Worm (Caenorhabditis elegans) whole organism, late embryonic: ENCODE measurements around the gene mtcu-2.

Experiments
- ceh-34 ChIP-seq: sonication (generic microtip); optimal IDR thresholded peaks from 2 replicates; lab custom pipeline; 2016; ENCODE audit warnings: mild to moderate bottlenecking, missing genetic modification characterization, missing compliant biosample characterization
- fkh-10 ChIP-seq: fragments of 150-350 bp; optimal IDR thresholded peaks from 2 replicates; lab custom pipeline; 2014; ENCODE audit warnings: missing biosample characterization, missing genetic modification reagents, missing genetic modification characterization
- gmeb-2 ChIP-seq: sonication (generic microtip); optimal IDR thresholded peaks from 2 replicates; lab custom pipeline; 2016; ENCODE audit warnings: missing genetic modification characterization, inconsistent platforms, missing compliant biosample characterization
- hlh-8 ChIP-seq: sonication (generic microtip); optimal IDR thresholded peaks from 2 replicates; lab custom pipeline; 2016; ENCODE audit warnings: missing genotype, missing genetic modification characterization, missing compliant biosample characterization
- sox-4 ChIP-seq: sonication (generic microtip); optimal IDR thresholded peaks from 2 replicates; lab custom pipeline; 2017; ENCODE audit warnings: mild to moderate bottlenecking, missing genetic modification characterization, inconsistent platforms, missing compliant biosample characterization
- syd-9 ChIP-seq: sonication (generic microtip); optimal IDR thresholded peaks from 2 replicates; lab custom pipeline; 2016; ENCODE audit warnings: mild to moderate bottlenecking, missing genetic modification characterization, moderate library complexity, missing compliant biosample characterization

ce11 chrII:10075794-10076193, 42.8 kb upstream of the mtcu-2 start:
- TF ChIP-seq fkh-10 (GFP tag; lab: Kevin White, UChicago) (no peak), gmeb-2 (tag; lab: Kevin White, UChicago) (no peak), hlh-8 (tag; lab: Kevin White, UChicago) (no peak), sox-4 (tag; lab: Kevin White, UChicago) (no peak), syd-9 (tag; lab: Kevin White, UChicago) (no peak), ceh-34 (tag; lab: Kevin White, UChicago) (no peak)
